Fruit fly (Drosophila melanogaster) whole organism, embryonic: Measurements from ENCODE around the gene alpha-Spec.

Experiments
- Atf-2 ChIP-seq: fragments of 200-800 bp; sonication (Bioruptor generic); optimal IDR thresholded peaks from 2 replicates; lab custom pipeline; 2016; ENCODE audit warnings: missing biosample characterization, missing genetic modification characterization
- B-H1 ChIP-seq: fragments of 200-800 bp; sonication (Bioruptor generic); IDR thresholded peaks from 3 replicates; pipeline ENCODE4 v1.3.6; 2022; ENCODE audit warnings: missing biosample characterization, missing genetic modification characterization
- Bdp1 ChIP-seq: fragments of 200-800 bp; sonication (Bioruptor generic); optimal IDR thresholded peaks from 3 replicates; lab custom pipeline; 2016; ENCODE audit warnings: missing biosample characterization, missing genetic modification characterization
- BtbVII ChIP-seq: fragments of 200-800 bp; sonication (Bioruptor generic); optimal IDR thresholded peaks from 3 replicates; lab custom pipeline; 2017; ENCODE audit warnings: missing biosample characterization, mild to moderate bottlenecking, missing genetic modification characterization
- CG10147 ChIP-seq: fragments of 200-800 bp; sonication (Bioruptor generic); optimal IDR thresholded peaks from 2 replicates; lab custom pipeline; 2019; ENCODE audit warnings: missing biosample characterization, mild to moderate bottlenecking, missing genetic modification characterization, moderate library complexity
- CG10267 ChIP-seq: fragments of 200-800 bp; sonication (Bioruptor generic); optimal IDR thresholded peaks from 2 replicates; lab custom pipeline; 2018; ENCODE audit warnings: missing biosample characterization, mild to moderate bottlenecking, missing genetic modification characterization, moderate library complexity
- CG10979 ChIP-seq: fragments of 200-800 bp; sonication (Bioruptor generic); optimal IDR thresholded peaks from 2 replicates; lab custom pipeline; 2018; ENCODE audit warnings: missing biosample characterization, mild to moderate bottlenecking, missing genetic modification characterization, moderate library complexity
- CG11504 ChIP-seq: fragments of 200-800 bp; sonication (Bioruptor generic); optimal IDR thresholded peaks from 3 replicates; lab custom pipeline; 2019; ENCODE audit warnings: missing biosample characterization, mild to moderate bottlenecking, missing genetic modification characterization, moderate library complexity
- CG12155 ChIP-seq: fragments of 200-800 bp; sonication (Bioruptor generic); optimal IDR thresholded peaks from 3 replicates; lab custom pipeline; 2016; ENCODE audit warnings: missing biosample characterization, missing genetic modification characterization
- CG1233 ChIP-seq: fragments of 200-800 bp; sonication (Bioruptor generic); optimal IDR thresholded peaks from 4 replicates; lab custom pipeline; 2018; ENCODE audit warnings: missing biosample characterization, mild to moderate bottlenecking, missing genetic modification characterization
- CG12744 ChIP-seq: fragments of 200-800 bp; sonication (Bioruptor generic); optimal IDR thresholded peaks from 2 replicates; lab custom pipeline; 2016; ENCODE audit warnings: missing biosample characterization, missing genetic modification characterization
- CG15696 ChIP-seq: fragments of 200-800 bp; sonication (Bioruptor generic); optimal IDR thresholded peaks from 2 replicates; lab custom pipeline; 2019; ENCODE audit warnings: missing biosample characterization, mild to moderate bottlenecking, missing genetic modification characterization, moderate library complexity
- CG16863 ChIP-seq: fragments of 200-800 bp; sonication (Bioruptor generic); optimal IDR thresholded peaks from 3 replicates; lab custom pipeline; 2016; ENCODE audit warnings: missing biosample characterization, missing genetic modification characterization
- CG17361 ChIP-seq: fragments of 200-800 bp; sonication (Bioruptor generic); IDR thresholded peaks from 3 replicates; pipeline ENCODE4 v1.3.6; 2022; ENCODE audit warnings: missing biosample characterization, missing genetic modification characterization
- CG2120 ChIP-seq: fragments of 200-800 bp; sonication (Bioruptor generic); optimal IDR thresholded peaks from 3 replicates; lab custom pipeline; 2016; ENCODE audit warnings: missing biosample characterization, missing genetic modification characterization
- CG32767 ChIP-seq: fragments of 200-800 bp; sonication (Bioruptor generic); IDR thresholded peaks from 2 replicates; pipeline ENCODE4 v1.3.6; 2022; ENCODE audit warnings: missing biosample characterization, missing genetic modification characterization
- CG32772 ChIP-seq: fragments of 200-800 bp; sonication (Bioruptor generic); IDR thresholded peaks from 2 replicates; pipeline ENCODE4 v1.3.6; 2022; ENCODE audit warnings: missing biosample characterization, missing genetic modification characterization
- CG3726 ChIP-seq: fragments of 200-800 bp; sonication (Bioruptor generic); IDR thresholded peaks from 3 replicates; pipeline ENCODE4, ENCODE4 v1.3.6; 2022; ENCODE audit warnings: missing biosample characterization, missing genetic modification characterization
- CG6254 ChIP-seq: fragments of 200-800 bp; sonication (Bioruptor generic); optimal IDR thresholded peaks from 3 replicates; lab custom pipeline; 2017; ENCODE audit warnings: mild to moderate bottlenecking, missing biosample characterization, missing genetic modification reagents, missing genetic modification characterization
- CG6654 ChIP-seq: fragments of 200-800 bp; sonication (Bioruptor generic); optimal IDR thresholded peaks from 2 replicates; lab custom pipeline; 2017; ENCODE audit warnings: missing biosample characterization, mild to moderate bottlenecking, missing genetic modification characterization
- CG8944 ChIP-seq: fragments of 200-800 bp; sonication (Bioruptor generic); optimal IDR thresholded peaks from 3 replicates; lab custom pipeline; 2016; ENCODE audit warnings: missing biosample characterization, missing genetic modification characterization
- CG9797 ChIP-seq: fragments of 200-800 bp; sonication (Bioruptor generic); optimal IDR thresholded peaks from 3 replicates; lab custom pipeline; 2018; ENCODE audit warnings: missing biosample characterization, mild to moderate bottlenecking, missing genetic modification characterization
- CG9817 ChIP-seq: fragments of 200-800 bp; sonication (Bioruptor generic); optimal IDR thresholded peaks from 2 replicates; lab custom pipeline; 2018; ENCODE audit warnings: missing biosample characterization, mild to moderate bottlenecking, missing genetic modification characterization, moderate library complexity
- D ChIP-seq, 2 experiments: fragments of 200-800 bp in 1 of 2; fragments of >200 bp in 1 of 2; sonication (Bioruptor generic) in 1 of 2; optimal IDR thresholded peaks; 2 replicates in 1 of 2; 3 replicates in 1 of 2; lab custom pipeline; 2017; ENCODE audit warnings: mild to moderate bottlenecking in 1 of 2, missing biosample characterization in 1 of 2, missing genetic modification characterization in 1 of 2, missing genetic modification reagents in 1 of 2
- HLH4C ChIP-seq: fragments of 200-800 bp; sonication (Bioruptor generic); IDR thresholded peaks from 3 replicates; pipeline ENCODE4 v1.3.6; 2022; ENCODE audit warnings: missing biosample characterization, missing genetic modification characterization; ENCODE audit not compliant: partially characterized antibody
- Kr ChIP-seq: fragments of 200-800 bp; sonication (Bioruptor generic); optimal IDR thresholded peaks from 2 replicates; lab custom pipeline; 2017; ENCODE audit warnings: missing biosample characterization, mild to moderate bottlenecking, missing genetic modification characterization
- Mrtf ChIP-seq: fragments of 200-800 bp; sonication (Bioruptor generic); IDR thresholded peaks from 3 replicates; pipeline ENCODE4 v1.3.6; 2022; ENCODE audit warnings: missing biosample characterization, missing genetic modification characterization
- Nf-YC ChIP-seq: fragments of 200-800 bp; optimal IDR thresholded peaks from 3 replicates; lab custom pipeline; 2019; ENCODE audit warnings: missing biosample characterization, mild to moderate bottlenecking, missing genetic modification characterization, moderate library complexity
- NfI ChIP-seq: fragments of 200-800 bp; sonication (Bioruptor generic); optimal IDR thresholded peaks from 3 replicates; lab custom pipeline; 2018; ENCODE audit warnings: missing biosample characterization, mild to moderate bottlenecking, missing genetic modification characterization, moderate library complexity
- PHDP ChIP-seq: fragments of 200-800 bp; sonication (Bioruptor generic); optimal IDR thresholded peaks from 3 replicates; lab custom pipeline; 2018; ENCODE audit warnings: missing biosample characterization, mild to moderate bottlenecking, missing genetic modification characterization, moderate library complexity
- Pdp1 ChIP-seq, 2 experiments: fragments of 200-800 bp; sonication (Bioruptor generic); optimal IDR thresholded peaks; 3 replicates each; lab custom pipeline; 2016; ENCODE audit warnings: missing biosample characterization in 2 of 2, missing genetic modification characterization in 2 of 2, mild to moderate bottlenecking in 1 of 2, moderate library complexity in 1 of 2
- Poxn ChIP-seq: fragments of 200-800 bp; sonication (Bioruptor generic); IDR thresholded peaks from 2 replicates; pipeline ENCODE4 v1.3.6; 2022; ENCODE audit warnings: missing biosample characterization, missing genetic modification characterization
- Ravus ChIP-seq: fragments of 200-800 bp; sonication (Bioruptor generic); IDR thresholded peaks from 2 replicates; pipeline ENCODE4 v1.3.6; 2022; ENCODE audit warnings: missing biosample characterization, missing genetic modification characterization
- Sox100B ChIP-seq: fragments of 200-800 bp; sonication (Bioruptor generic); optimal IDR thresholded peaks from 3 replicates; lab custom pipeline; 2018; ENCODE audit warnings: missing biosample characterization, mild to moderate bottlenecking, missing genetic modification characterization
- Sry-δ ChIP-seq: fragments of 200-800 bp; sonication (Bioruptor generic); optimal IDR thresholded peaks from 2 replicates; lab custom pipeline; 2016; ENCODE audit warnings: missing biosample characterization, missing genetic modification characterization
- TFAM ChIP-seq: fragments of 200-800 bp; sonication (Bioruptor generic); optimal IDR thresholded peaks from 2 replicates; lab custom pipeline; 2017; ENCODE audit warnings: missing biosample characterization, missing genetic modification characterization, inconsistent platforms
- amos ChIP-seq: fragments of 200-800 bp; sonication (Bioruptor generic); IDR thresholded peaks from 2 replicates; pipeline ENCODE4 v1.3.6; 2022; ENCODE audit warnings: missing biosample characterization, missing genetic modification characterization; ENCODE audit not compliant: partially characterized antibody
- ato ChIP-seq: fragments of 200-800 bp; sonication (Bioruptor generic); IDR thresholded peaks from 2 replicates; pipeline ENCODE4 v1.3.6; 2022; ENCODE audit warnings: missing biosample characterization, missing genetic modification characterization; ENCODE audit not compliant: partially characterized antibody
- bsh ChIP-seq, 2 experiments: fragments of 200-800 bp; sonication (Bioruptor generic); optimal IDR thresholded peaks; 2 replicates each; lab custom pipeline; 2017 to 2018; ENCODE audit warnings: mild to moderate bottlenecking in 2 of 2, missing biosample characterization in 2 of 2, missing genetic modification characterization in 2 of 2, moderate library complexity in 1 of 2
- chn ChIP-seq: fragments of 200-800 bp; sonication (Bioruptor generic); optimal IDR thresholded peaks from 2 replicates; lab custom pipeline; 2016; ENCODE audit warnings: missing biosample characterization, missing genetic modification characterization
- ind ChIP-seq: fragments of 200-800 bp; sonication (Bioruptor generic); optimal IDR thresholded peaks from 3 replicates; lab custom pipeline; 2016; ENCODE audit warnings: missing biosample characterization, missing genetic modification characterization
- pita ChIP-seq: fragments of 200-800 bp; sonication (Bioruptor generic); optimal IDR thresholded peaks from 2 replicates; lab custom pipeline; 2017; ENCODE audit warnings: missing biosample characterization, mild to moderate bottlenecking, missing genetic modification characterization
- scrt ChIP-seq: fragments of 200-800 bp; sonication (Bioruptor generic); optimal IDR thresholded peaks from 2 replicates; lab custom pipeline; 2018; ENCODE audit warnings: missing biosample characterization, mild to moderate bottlenecking, missing genetic modification characterization, moderate library complexity
- sr ChIP-seq: fragments of 200-800 bp; sonication (Bioruptor generic); IDR thresholded peaks from 3 replicates; pipeline ENCODE4 v1.3.6; 2022; ENCODE audit warnings: missing biosample characterization, missing genetic modification characterization
- tap ChIP-seq: fragments of 200-800 bp; optimal IDR thresholded peaks from 3 replicates; lab custom pipeline; 2019; ENCODE audit warnings: missing biosample characterization, mild to moderate bottlenecking, missing genetic modification characterization, moderate library complexity
- tio ChIP-seq: fragments of 200-800 bp; sonication (Bioruptor generic); optimal IDR thresholded peaks from 2 replicates; lab custom pipeline; 2017; ENCODE audit warnings: missing biosample characterization, missing genetic modification characterization, inconsistent platforms
- zfh2 ChIP-seq: fragments of 200-800 bp; sonication (Bioruptor generic); optimal IDR thresholded peaks from 2 replicates; lab custom pipeline; 2016; ENCODE audit warnings: missing biosample characterization, missing genetic modification characterization

The alpha-Spec gene

dm6 chr3L:1740129-1740975 lies 54.8 kb downstream of the alpha-Spec start (continued):
- TF ChIP-seq sr (GFP tag; lab: Robert Waterston, UW) (peak; percentile 92), B-H1 (GFP tag; lab: Robert Waterston, UW) (peak; percentile 81), CG6654 (GFP tag; lab: Kevin White, UChicago) (no peak), CG9797 (GFP tag; lab: Kevin White, UChicago) (no peak), ato (GFP tag; lab: Robert Waterston, UW) (no peak), HLH4C (GFP tag; lab: Robert Waterston, UW) (no peak), zfh2 (GFP tag; lab: Kevin White, UChicago) (peak; percentile 64), Nf-YC (tag; lab: Kevin White, UChicago) (peak; percentile 36), CG12155 (peak; percentile 56), CG2120 (GFP tag; lab: Kevin White, UChicago) (peak; percentile 74), CG17361 (GFP tag; lab: Robert Waterston, UW) (peak; percentile 66), amos (GFP tag; lab: Robert Waterston, UW) (no peak), Sry-δ (GFP tag; lab: Kevin White, UChicago) (no peak), Atf-2 (peak; percentile 40), bsh (GFP tag; optimal IDR thresholded peaks at IDR 0.05; lab: Kevin White, UChicago) (peak in 1 of 2 experiments; percentile 30), BtbVII (GFP tag; lab: Kevin White, UChicago) (no peak), Sox100B (GFP tag; lab: Kevin White, UChicago) (no peak), CG32767 (GFP tag; lab: Robert Waterston, UW) (peak; percentile 53; the same call in 1 of the 2 replicates), Pdp1 (GFP tag; optimal IDR thresholded peaks at IDR 0.05; lab: Kevin White, UChicago) (peak; percentile 6 to 78), CG3726 (GFP tag; lab: Robert Waterston, UW) (peak; percentile 56; the same call in 1 of the 3 replicates), Bdp1 (GFP tag; lab: Kevin White, UChicago) (no peak), CG11504 (tag; lab: Kevin White, UChicago) (no peak), CG8944 (GFP tag; lab: Kevin White, UChicago) (peak; percentile 53), CG32772 (GFP tag; lab: Robert Waterston, UW) (peak; percentile 65; the same call in 1 of the 2 replicates), CG6254 (GFP tag; lab: Kevin White, UChicago) (no peak), Poxn (GFP tag; lab: Robert Waterston, UW) (peak; percentile 24; the same call in 1 of the 2 replicates), tap (peak; percentile 72), CG10147 (GFP tag; lab: Kevin White, UChicago) (no peak), Ravus (peak; percentile 13; the same call in 1 of the 2 replicates), pita (no peak), CG10267 (tag; lab: Kevin White, UChicago) (peak; percentile 19), TFAM (GFP tag; lab: Kevin White, UChicago) (no peak), D (optimal IDR thresholded peaks at IDR 0.05; lab: Kevin White, UChicago) (no peak), D (GFP tag; optimal IDR thresholded peaks at IDR 0.05; lab: Kevin White, UChicago) (no peak), CG16863 (GFP tag; lab: Kevin White, UChicago) (peak; percentile 56), PHDP (tag; lab: Kevin White, UChicago) (peak; percentile 53), Kr (GFP tag; lab: Kevin White, UChicago) (no peak), CG1233 (GFP tag; lab: Kevin White, UChicago) (peak; percentile 54), Mrtf (GFP tag; lab: Robert Waterston, UW) (peak; percentile 70; the same call in 2 of the 3 replicates), tio (GFP tag; lab: Kevin White, UChicago) (no peak), CG9817 (tag; lab: Kevin White, UChicago) (peak; percentile 51), CG10979 (tag; lab: Kevin White, UChicago) (no peak), chn (GFP tag; lab: Kevin White, UChicago) (peak; percentile 55), CG15696 (tag; lab: Kevin White, UChicago) (no peak), scrt (no peak), CG12744 (peak; percentile 32), NfI (GFP tag; lab: Kevin White, UChicago) (peak; percentile 68), ind (no peak)
